Fruit fly (Drosophila melanogaster) whole organism, wandering third instar larva: ENCODE results near the gene CG14339.

Experiments
- Abd-B ChIP-seq: fragments of >200 bp; optimal IDR thresholded peaks from 2 replicates; lab custom pipeline; 2017; ENCODE audit warnings: missing biosample characterization, missing genetic modification characterization
- CG32264 ChIP-seq: fragments of 200-800 bp; sonication (Bioruptor generic); optimal IDR thresholded peaks from 2 replicates; lab custom pipeline; 2016; ENCODE audit warnings: missing biosample characterization, missing genetic modification characterization
- CG9705 ChIP-seq: fragments of 200-800 bp; sonication (Bioruptor generic); optimal IDR thresholded peaks from 2 replicates; lab custom pipeline; 2018; ENCODE audit warnings: missing biosample characterization, mild to moderate bottlenecking, missing genetic modification characterization
- CrebA ChIP-seq: fragments of 200-800 bp; sonication (Bioruptor generic); optimal IDR thresholded peaks from 2 replicates; lab custom pipeline; 2016; ENCODE audit warnings: missing biosample characterization, mild to moderate bottlenecking, missing genetic modification characterization, borderline replicate concordance
- Dfd ChIP-seq: fragments of >200 bp; optimal IDR thresholded peaks from 2 replicates; lab custom pipeline; 2017; ENCODE audit warnings: missing biosample characterization, missing genetic modification characterization
- Dif ChIP-seq: fragments of 200-275, 200-300 bp; sonication (Bioruptor generic); optimal IDR thresholded peaks from 2 replicates; lab custom pipeline; 2018; ENCODE audit warnings: missing biosample characterization, missing genetic modification characterization; ENCODE audit not compliant: partially characterized antibody
- GATAd ChIP-seq: sonication (Bioruptor generic); optimal IDR thresholded peaks from 2 replicates; lab custom pipeline; 2016; ENCODE audit warnings: missing biosample characterization, missing genetic modification characterization
- HLH106 ChIP-seq: fragments of 200-800 bp; optimal IDR thresholded peaks from 3 replicates; lab custom pipeline; 2019; ENCODE audit warnings: missing biosample characterization, mild to moderate bottlenecking, missing genetic modification characterization, moderate library complexity
- Hr78 ChIP-seq: fragments of >200 bp; optimal IDR thresholded peaks from 2 replicates; lab custom pipeline; 2017; ENCODE audit warnings: missing biosample characterization, missing genetic modification characterization
- Myc ChIP-seq: fragments of >200 bp; optimal IDR thresholded peaks from 2 replicates; lab custom pipeline; 2017
- N ChIP-seq: fragments of >200 bp; optimal IDR thresholded peaks from 2 replicates; lab custom pipeline; 2018; ENCODE audit warnings: missing biosample characterization, missing external identifiers, missing genetic modification characterization
- OdsH ChIP-seq: fragments of 200-800 bp; sonication (Bioruptor generic); optimal IDR thresholded peaks from 2 replicates; lab custom pipeline; 2016; ENCODE audit warnings: missing biosample characterization, mild to moderate bottlenecking, missing genetic modification characterization
- Rel ChIP-seq, 2 experiments: fragments of 200-800 bp; sonication (Bioruptor generic) in 1 of 2; optimal IDR thresholded peaks; 2 replicates in 1 of 2; 3 replicates in 1 of 2; lab custom pipeline; 2016 to 2019; ENCODE audit warnings: mild to moderate bottlenecking in 2 of 2, missing biosample characterization in 2 of 2, missing genetic modification characterization in 2 of 2, moderate library complexity in 1 of 2
- Sp1 ChIP-seq: fragments of 200-800 bp; sonication (Bioruptor generic); optimal IDR thresholded peaks from 3 replicates; lab custom pipeline; 2019; ENCODE audit warnings: missing biosample characterization, mild to moderate bottlenecking, missing genetic modification characterization, moderate library complexity
- Vsx2 ChIP-seq: fragments of 200-300, 225-300 bp; sonication (Bioruptor generic); optimal IDR thresholded peaks from 2 replicates; lab custom pipeline; 2018; ENCODE audit warnings: missing biosample characterization, missing genetic modification characterization; ENCODE audit not compliant: partially characterized antibody
- br ChIP-seq: fragments of 200-800 bp; sonication (Bioruptor generic); optimal IDR thresholded peaks from 2 replicates; lab custom pipeline; 2016; ENCODE audit warnings: missing biosample characterization, missing genetic modification characterization
- brk ChIP-seq: fragments of 200-800 bp; sonication (Bioruptor generic); optimal IDR thresholded peaks from 2 replicates; lab custom pipeline; 2016; ENCODE audit warnings: missing biosample characterization, mild to moderate bottlenecking, missing genetic modification characterization
- dl ChIP-seq, 2 experiments: fragments of 175-275, 200-275 bp in 1 of 2; fragments of 200-275 bp in 1 of 2; sonication (Bioruptor generic); optimal IDR thresholded peaks; lab custom pipeline; 2018; ENCODE audit warnings: mild to moderate bottlenecking in 2 of 2, missing biosample characterization in 2 of 2, missing genetic modification characterization in 2 of 2, moderate library complexity in 2 of 2; ENCODE audit not compliant: partially characterized antibody in 2 of 2, insufficient read depth in 1 of 2
- dsf ChIP-seq: sonication (Bioruptor generic); optimal IDR thresholded peaks from 2 replicates; lab custom pipeline; 2016; ENCODE audit warnings: missing biosample characterization, missing genetic modification characterization, borderline replicate concordance
- ey ChIP-seq: fragments of 200-800 bp; sonication (Bioruptor generic); optimal IDR thresholded peaks from 2 replicates; lab custom pipeline; 2016; ENCODE audit warnings: missing biosample characterization, missing genetic modification characterization
- fru ChIP-seq: fragments of 200-800 bp; sonication (Bioruptor generic); optimal IDR thresholded peaks from 3 replicates; lab custom pipeline; 2016; ENCODE audit warnings: missing biosample characterization, mild to moderate bottlenecking, missing genetic modification characterization
- pan ChIP-seq: fragments of >200 bp; optimal IDR thresholded peaks from 2 replicates; lab custom pipeline; 2017
- psq ChIP-seq: fragments of 200-800 bp; sonication (Bioruptor generic); optimal IDR thresholded peaks from 3 replicates; lab custom pipeline; 2017; ENCODE audit warnings: missing biosample characterization, mild to moderate bottlenecking, missing genetic modification characterization, moderate library complexity
- rgr ChIP-seq: fragments of 200-800 bp; sonication (Bioruptor generic); optimal IDR thresholded peaks from 3 replicates; lab custom pipeline; 2016; ENCODE audit warnings: missing biosample characterization, mild to moderate bottlenecking, missing genetic modification characterization
- sage ChIP-seq: fragments of 200-800 bp; sonication (Bioruptor generic); optimal IDR thresholded peaks from 2 replicates; lab custom pipeline; 2016; ENCODE audit warnings: missing biosample characterization, mild to moderate bottlenecking, missing genetic modification characterization
- tai ChIP-seq: sonication (Bioruptor generic); optimal IDR thresholded peaks from 2 replicates; lab custom pipeline; 2016; ENCODE audit warnings: missing biosample characterization, missing genetic modification characterization
- usp ChIP-seq: fragments of >200 bp; optimal IDR thresholded peaks from 2 replicates; lab custom pipeline; 2017; ENCODE audit warnings: missing biosample characterization, missing genetic modification characterization
- woc ChIP-seq: sonication (Bioruptor generic); optimal IDR thresholded peaks from 2 replicates; lab custom pipeline; 2016; ENCODE audit warnings: missing biosample characterization, mild to moderate bottlenecking, missing genetic modification characterization

The CG14339 gene

dm6 chr2L:1128932-1129887 lies 20.9 kb downstream of the CG14339 start, which contains the start of the genes Pino and TBC1D23 (continued):
- TF ChIP-seq woc (peak; percentile 60), usp (GFP tag; lab: Kevin White, UChicago) (no peak), Sp1 (GFP tag; lab: Kevin White, UChicago) (peak; percentile 70), Dif (GFP tag; lab: Kevin White, UChicago) (no peak), N (GFP tag; lab: Kevin White, UChicago) (no peak), Rel (GFP tag; optimal IDR thresholded peaks at IDR 0.05; lab: Kevin White, UChicago) (no peak), Rel (tag; optimal IDR thresholded peaks at IDR 0.05; lab: Kevin White, UChicago) (no peak), rgr (GFP tag; lab: Kevin White, UChicago) (peak; percentile 76), Abd-B (GFP tag; lab: Kevin White, UChicago) (no peak), pan (lab: Kevin White, UChicago) (no peak), Dfd (GFP tag; lab: Kevin White, UChicago) (no peak), Myc (lab: Kevin White, UChicago) (peak; percentile 57), fru (peak; percentile 57), br (GFP tag; lab: Kevin White, UChicago) (peak; percentile 50)

dm6 chr2L:1134011-1134743 lies 25.8 kb downstream of the CG14339 start, which contains the start of the genes Iris and CG4577:
Gene Iris, minus strand, starts transcription at chr2L:1134098.
Gene CG4577, plus strand, starts transcription at chr2L:1134693.
- no peak for TF ChIP-seq tai

- no peak for TF ChIP-seq GATAd (GFP tag; lab: Kevin White, UChicago)
- TF ChIP-seq Sp1 (GFP tag; lab: Kevin White, UChicago), result no peak
- no peak for TF ChIP-seq HLH106 (tag; lab: Kevin White, UChicago)
- TF ChIP-seq CG32264 (GFP tag; lab: Kevin White, UChicago), result no peak
- TF ChIP-seq Vsx2 (GFP tag; lab: Kevin White, UChicago), result no peak
- TF ChIP-seq Hr78 (GFP tag; lab: Kevin White, UChicago), result no peak
- TF ChIP-seq br (GFP tag; lab: Kevin White, UChicago), result no peak
- no peak for TF ChIP-seq psq
- TF ChIP-seq ey, result no peak
- no peak for TF ChIP-seq CG9705 (GFP tag; lab: Kevin White, UChicago)
- no peak for TF ChIP-seq tai
- no peak for TF ChIP-seq fru
- no peak for TF ChIP-seq OdsH (GFP tag; lab: Kevin White, UChicago)
- TF ChIP-seq brk, result no peak
- TF ChIP-seq sage (GFP tag; lab: Kevin White, UChicago), result no peak
- no peak for TF ChIP-seq Myc (lab: Kevin White, UChicago)
- TF ChIP-seq, all 38 proteins: peak for 0
Measured at dm6 chr2L:1135495-1135894, 27.2 kb downstream of the CG14339 start.

- no peak for TF ChIP-seq dl (GFP tag; optimal IDR thresholded peaks at IDR 0.05; lab: Kevin White, UChicago; ENCODE audit: insufficient read depth in 1 of 2, partially characterized antibody in 2 of 2)
- TF ChIP-seq br (GFP tag; lab: Kevin White, UChicago), result no peak
- TF ChIP-seq woc, result no peak
- no peak for TF ChIP-seq GATAd (GFP tag; lab: Kevin White, UChicago)
- TF ChIP-seq CG32264 (GFP tag; lab: Kevin White, UChicago), result no peak
- TF ChIP-seq pan (lab: Kevin White, UChicago), result no peak
- TF ChIP-seq dsf (GFP tag; lab: Kevin White, UChicago), result no peak
- no peak for TF ChIP-seq Dif (GFP tag; lab: Kevin White, UChicago)
- no peak for TF ChIP-seq fru
- TF ChIP-seq sage (GFP tag; lab: Kevin White, UChicago), result no peak
- no peak for TF ChIP-seq CrebA (GFP tag; lab: Kevin White, UChicago)
Measured at dm6 chr2L:1136993-1137392, 28.7 kb downstream of the CG14339 start.
